Worm (Caenorhabditis elegans): ENCODE results near the gene F25B3.5.

DNA sequence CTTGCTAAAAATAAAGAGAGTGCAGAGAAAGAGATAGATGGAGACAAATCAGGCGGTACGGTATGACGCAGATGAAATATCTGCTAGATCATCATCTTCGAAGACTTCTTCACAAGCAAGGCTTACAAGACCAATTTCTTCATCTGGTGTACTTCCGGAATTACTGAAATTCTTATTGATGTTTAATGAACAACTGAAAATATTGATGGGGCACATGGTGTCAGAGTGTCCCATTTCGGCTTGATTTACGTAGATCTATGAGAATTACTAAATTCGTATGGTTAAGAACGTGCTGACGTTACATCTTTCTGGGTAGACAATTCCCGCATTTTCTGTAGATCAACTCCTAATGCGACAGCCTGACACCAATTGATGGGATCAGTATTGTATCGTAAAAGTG, 13.4 kb downstream of the F25B3.5 start:
- no peak for TF ChIP-seq fos-1 (tag; optimal IDR thresholded peaks at IDR 0.05)
- no peak for TF ChIP-seq peb-1 (tag; optimal IDR thresholded peaks at IDR 0.05)
- no peak for TF ChIP-seq snpc-4 (tag; optimal IDR thresholded peaks at IDR 0.05)
- TF ChIP-seq elt-1 (tag; optimal IDR thresholded peaks at IDR 0.05) = no peak
- TF ChIP-seq R02D3.7 (tag; optimal IDR thresholded peaks at IDR 0.05) = no peak
- TF ChIP-seq mab-5 (tag; optimal IDR thresholded peaks at IDR 0.05) = no peak
- TF ChIP-seq lin-13 (GFP tag; optimal IDR thresholded peaks at IDR 0.05) = no peak
- no peak for TF ChIP-seq ztf-4 (tag; optimal IDR thresholded peaks at IDR 0.05)
- no peak for TF ChIP-seq aly-2 (tag; optimal IDR thresholded peaks at IDR 0.05)
- no peak for TF ChIP-seq nhr-11 (tag; optimal IDR thresholded peaks at IDR 0.05)
- no peak for TF ChIP-seq ztf-11 (tag; optimal IDR thresholded peaks at IDR 0.05)
- no peak for TF ChIP-seq nhr-6 (tag; optimal IDR thresholded peaks at IDR 0.05)
